Worm (Caenorhabditis elegans) whole organism, early embryonic: ENCODE measurements around the gene cpg-9.

Source experiments
- B0310.2 ChIP-seq: sonication (generic microtip); optimal IDR thresholded peaks from 2 replicates; lab custom pipeline; 2016; ENCODE audit warnings: mild to moderate bottlenecking, missing genetic modification characterization, missing compliant biosample characterization
- ama-1 ChIP-seq: fragments of 150-350 bp; optimal IDR thresholded peaks from 2 replicates; lab custom pipeline; 2014
- ceh-13 ChIP-seq: fragments of 200-800 bp; sonication (Bioruptor generic); optimal IDR thresholded peaks from 2 replicates; lab custom pipeline; 2018; ENCODE audit warnings: mild to moderate bottlenecking, missing genetic modification characterization, missing compliant biosample characterization
- ceh-36 ChIP-seq: sonication (generic microtip); optimal IDR thresholded peaks from 2 replicates; lab custom pipeline; 2016; ENCODE audit warnings: missing genetic modification characterization, inconsistent platforms, missing compliant biosample characterization
- hmbx-1 ChIP-seq: sonication (generic microtip); optimal IDR thresholded peaks from 2 replicates; lab custom pipeline; 2016; ENCODE audit warnings: mild to moderate bottlenecking, missing genetic modification characterization, missing compliant biosample characterization
- hnd-1 ChIP-seq: sonication (generic microtip); optimal IDR thresholded peaks from 2 replicates; lab custom pipeline; 2016; ENCODE audit warnings: missing genetic modification characterization, missing compliant biosample characterization
- scrt-1 ChIP-seq: fragments of 200-800 bp; sonication (Bioruptor generic); IDR thresholded peaks from 2 replicates; pipeline ENCODE4 v1.3.6; 2022; ENCODE audit warnings: missing genetic modification characterization, missing compliant biosample characterization
- tbx-37 ChIP-seq: fragments of 200-800 bp; sonication (Bioruptor generic); conservative IDR thresholded peaks from 2 replicates; pipeline ENCODE4 v1.3.6; 2022; ENCODE audit warnings: missing genetic modification reagents, missing genetic modification characterization, missing compliant biosample characterization

DNA sequence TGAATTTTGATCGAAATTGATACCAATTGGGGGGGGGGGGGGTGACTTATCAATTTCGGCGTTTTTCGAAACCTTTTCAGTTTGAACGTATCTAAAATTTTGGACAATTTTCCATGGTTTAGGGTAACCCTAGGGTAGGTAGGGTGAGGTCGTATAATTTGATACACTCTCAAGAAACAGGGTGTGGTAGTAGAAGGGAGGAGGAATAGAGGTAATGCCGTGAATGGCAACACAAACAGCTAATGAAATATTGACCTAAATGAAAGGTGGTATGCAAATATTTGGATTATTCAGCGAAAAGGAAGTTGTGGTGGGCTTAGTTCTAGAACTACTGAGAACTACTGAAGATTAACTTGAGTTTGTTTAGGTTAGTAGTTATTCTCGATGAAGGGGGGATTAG, 23.0 kb upstream of the cpg-9 start:
- TF ChIP-seq ama-1 (lab: Kevin White, UChicago) (no peak), scrt-1 (GFP tag; lab: Robert Waterston, UW) (no peak), ceh-13 (no peak), hmbx-1 (no peak), B0310.2 (tag; lab: Kevin White, UChicago) (no peak), tbx-37 (GFP tag; lab: Robert Waterston, UW) (no peak), hnd-1 (tag; lab: Kevin White, UChicago) (no peak), ceh-36 (tag; lab: Kevin White, UChicago) (no peak)
